Fruit fly (Drosophila melanogaster) whole organism, prepupa: ENCODE data around the gene CG9040.

Source experiments
- Blimp-1 ChIP-seq: fragments of 200-800 bp; sonication (Bioruptor generic); optimal IDR thresholded peaks from 3 replicates; lab custom pipeline; 2017; ENCODE audit warnings: missing biosample characterization, missing genetic modification characterization, mild to moderate bottlenecking, moderate library complexity, missing genetic modification reagents
- CG10631 ChIP-seq: fragments of 200-800 bp; sonication (Bioruptor generic); optimal IDR thresholded peaks from 2 replicates; lab custom pipeline; 2016; ENCODE audit warnings: missing biosample characterization, missing genetic modification characterization
- CG16779 ChIP-seq: fragments of 200-800 bp; sonication (Bioruptor generic); optimal IDR thresholded peaks from 3 replicates; lab custom pipeline; 2017; ENCODE audit warnings: missing biosample characterization, mild to moderate bottlenecking, missing genetic modification characterization
- CG32006 ChIP-seq: fragments of 200-800 bp; sonication (Bioruptor generic); optimal IDR thresholded peaks from 3 replicates; lab custom pipeline; 2017; ENCODE audit warnings: missing biosample characterization, mild to moderate bottlenecking, missing genetic modification characterization
- CG8319 ChIP-seq: fragments of 200-800 bp; sonication (Bioruptor generic); optimal IDR thresholded peaks from 3 replicates; lab custom pipeline; 2016; ENCODE audit warnings: missing biosample characterization, missing genetic modification characterization
- Eip78C ChIP-seq: fragments of 200-800 bp; sonication (Bioruptor generic); peaks from one replicate; lab custom pipeline; 2016; ENCODE audit warnings: missing biosample characterization, missing genetic modification characterization
- Gug ChIP-seq: fragments of 200-800 bp; sonication (Bioruptor generic); IDR thresholded peaks from 2 replicates; pipeline ENCODE4 v1.3.6; 2022; ENCODE audit warnings: missing biosample characterization, missing genetic modification characterization
- Hr4 ChIP-seq: fragments of 200-800 bp; sonication (Bioruptor generic); optimal IDR thresholded peaks from 3 replicates; lab custom pipeline; 2016; ENCODE audit warnings: missing biosample characterization, missing genetic modification characterization
- acj6 ChIP-seq: fragments of 200-800 bp; sonication (Bioruptor generic); optimal IDR thresholded peaks from 3 replicates; lab custom pipeline; 2016; ENCODE audit warnings: missing biosample characterization, missing genetic modification characterization
- esn ChIP-seq: fragments of 200-800 bp; sonication (Bioruptor generic); optimal IDR thresholded peaks from 2 replicates; lab custom pipeline; 2016; ENCODE audit warnings: missing biosample characterization, mild to moderate bottlenecking, missing genetic modification characterization, moderate library complexity
- fkh ChIP-seq: fragments of 200-800 bp; sonication (Bioruptor generic); optimal IDR thresholded peaks from 3 replicates; lab custom pipeline; 2017; ENCODE audit warnings: missing biosample characterization, mild to moderate bottlenecking, missing genetic modification characterization, moderate library complexity

dm6 chr3L:13952484-13953048, 35.1 kb upstream of the CG9040 start:
- TF ChIP-seq acj6 = no peak
- no peak for TF ChIP-seq CG32006 (GFP tag; lab: Kevin White, UChicago)
- peak; percentile 8 for TF ChIP-seq esn (GFP tag; lab: Kevin White, UChicago)
- TF ChIP-seq Eip78C (GFP tag; lab: Kevin White, UChicago) = peak; percentile 38
- TF ChIP-seq CG10631 = no peak
- no peak for TF ChIP-seq CG8319
- no peak for TF ChIP-seq CG16779 (tag; lab: Kevin White, UChicago)
- no peak for TF ChIP-seq Hr4 (GFP tag; lab: Kevin White, UChicago)
- no peak for TF ChIP-seq Gug (GFP tag; lab: Robert Waterston, UW)
- no peak for TF ChIP-seq Blimp-1
- no peak for TF ChIP-seq fkh (GFP tag; lab: Kevin White, UChicago)
